Worm (Caenorhabditis elegans) whole organism, young adult: ENCODE measurements around the gene C38H2.3.

ENCODE experiments used
- C17E4.6 ChIP-seq: fragments of 200-800 bp; sonication (Bioruptor generic); IDR thresholded peaks from 2 replicates; pipeline ENCODE4 v1.3.6; 2022; ENCODE audit warnings: missing genetic modification reagents, missing genetic modification characterization, missing compliant biosample characterization
- D2030.7 ChIP-seq: fragments of 200-800 bp; sonication (Bioruptor generic); IDR thresholded peaks from 2 replicates; pipeline ENCODE4 v1.3.6; 2022; ENCODE audit warnings: missing genetic modification reagents, missing genetic modification characterization, missing compliant biosample characterization
- F10E7.11 ChIP-seq: sonication (generic microtip); optimal IDR thresholded peaks from 2 replicates; lab custom pipeline; 2017; ENCODE audit warnings: mild to moderate bottlenecking, missing genetic modification characterization, moderate library complexity, missing compliant biosample characterization
- F33H1.4 ChIP-seq: fragments of 200-800 bp; sonication (Bioruptor generic); IDR thresholded peaks from 2 replicates; pipeline ENCODE4 v1.3.6; 2022; ENCODE audit warnings: missing genetic modification reagents, missing genetic modification characterization, missing compliant biosample characterization
- F37B4.10 ChIP-seq: fragments of 200-800 bp; sonication (Bioruptor generic); IDR thresholded peaks from 2 replicates; pipeline ENCODE4 v1.3.6; 2022; ENCODE audit warnings: missing genetic modification characterization, missing compliant biosample characterization
- F39B2.1 ChIP-seq: fragments of 200-800 bp; sonication (Bioruptor generic); IDR thresholded peaks from 2 replicates; pipeline ENCODE4 v1.3.6; 2022; ENCODE audit warnings: missing genetic modification reagents, missing genetic modification characterization, missing compliant biosample characterization
- K11D2.4 ChIP-seq: fragments of 200-800 bp; sonication (Bioruptor generic); IDR thresholded peaks from 2 replicates; pipeline ENCODE4 v1.3.6; 2022; ENCODE audit warnings: missing genetic modification reagents, missing genetic modification characterization, missing compliant biosample characterization
- K12H6.12 ChIP-seq: fragments of 200-800 bp; sonication (Bioruptor generic); optimal IDR thresholded peaks from 2 replicates; lab custom pipeline; 2018; ENCODE audit warnings: mild to moderate bottlenecking, missing genetic modification characterization, missing compliant biosample characterization
- T26A5.8 ChIP-seq: sonication (generic microtip); optimal IDR thresholded peaks from 2 replicates; lab custom pipeline; 2016; ENCODE audit warnings: missing genetic modification characterization, missing compliant biosample characterization
- Y79H2A.3 ChIP-seq: fragments of 200-800 bp; sonication (Bioruptor generic); conservative IDR thresholded peaks from 2 replicates; pipeline ENCODE4 v1.3.6; 2022; ENCODE audit warnings: missing genetic modification reagents, missing genetic modification characterization, missing compliant biosample characterization
- ZK185.1 ChIP-seq: sonication (generic microtip); optimal IDR thresholded peaks from 2 replicates; lab custom pipeline; 2016; ENCODE audit warnings: mild to moderate bottlenecking, missing genetic modification characterization, missing compliant biosample characterization; ENCODE audit not compliant: poor library complexity, severe bottlenecking
- ama-1 ChIP-seq, 3 experiments: fragments of 150-350 bp in 1 of 3; sonication (generic microtip) in 2 of 3; optimal IDR thresholded peaks; 2 replicates each; lab custom pipeline; 2014 to 2018; ENCODE audit warnings: missing biosample characterization in 2 of 3, missing genetic modification characterization in 2 of 3, missing genetic modification reagents in 2 of 3
- attf-6 ChIP-seq: fragments of 200-800 bp; sonication (Bioruptor generic); IDR thresholded peaks from 2 replicates; pipeline ENCODE4 v1.3.6; 2022; ENCODE audit warnings: missing genetic modification reagents, missing genetic modification characterization, missing compliant biosample characterization
- bed-1 ChIP-seq: fragments of 200-800 bp; sonication (Bioruptor generic); IDR thresholded peaks from 2 replicates; pipeline ENCODE4 v1.3.6; 2022; ENCODE audit warnings: missing genetic modification reagents, missing genetic modification characterization, missing compliant biosample characterization
- chd-7 ChIP-seq: sonication (generic microtip); optimal IDR thresholded peaks from 2 replicates; lab custom pipeline; 2016; ENCODE audit warnings: mild to moderate bottlenecking, missing genetic modification characterization, moderate library complexity, missing compliant biosample characterization
- dpff-1 ChIP-seq: sonication (generic microtip); optimal IDR thresholded peaks from 2 replicates; lab custom pipeline; 2017; ENCODE audit warnings: mild to moderate bottlenecking, missing genetic modification characterization, missing compliant biosample characterization
- efl-1 ChIP-seq: fragments of 150-350 bp; optimal IDR thresholded peaks from 2 replicates; lab custom pipeline; 2014; ENCODE audit warnings: missing biosample characterization, missing genetic modification reagents, missing genetic modification characterization
- egl-18 ChIP-seq: fragments of 200-800 bp; sonication (Bioruptor generic); IDR thresholded peaks from 2 replicates; pipeline ENCODE4 v1.3.6; 2022; ENCODE audit warnings: missing genetic modification reagents, missing genetic modification characterization, missing compliant biosample characterization
- egl-44 ChIP-seq: fragments of 200-800 bp; sonication (Bioruptor generic); IDR thresholded peaks from 2 replicates; pipeline ENCODE4 v1.3.6; 2022; ENCODE audit warnings: missing genetic modification reagents, missing genetic modification characterization, missing compliant biosample characterization
- ekl-4 ChIP-seq: fragments of 200-800 bp; sonication (Bioruptor generic); IDR thresholded peaks from 2 replicates; pipeline ENCODE4 v1.3.6; 2022; ENCODE audit warnings: missing genetic modification reagents, missing genetic modification characterization, missing compliant biosample characterization
- fkh-3 ChIP-seq: sonication (generic microtip); optimal IDR thresholded peaks from 2 replicates; lab custom pipeline; 2016; ENCODE audit warnings: mild to moderate bottlenecking, missing genetic modification characterization, missing compliant biosample characterization
- hlh-26 ChIP-seq: fragments of 200-800 bp; sonication (Bioruptor generic); conservative IDR thresholded peaks from 2 replicates; pipeline ENCODE4 v1.3.6; 2022; ENCODE audit warnings: missing genetic modification reagents, missing genetic modification characterization, missing compliant biosample characterization
- hmg-20 ChIP-seq: fragments of 200-800 bp; sonication (Bioruptor generic); IDR thresholded peaks from 2 replicates; pipeline ENCODE4 v1.3.6; 2022; ENCODE audit warnings: missing genetic modification reagents, missing genetic modification characterization, missing compliant biosample characterization
- hrde-1 ChIP-seq: sonication (generic microtip); optimal IDR thresholded peaks from 2 replicates; lab custom pipeline; 2016; ENCODE audit warnings: missing genetic modification characterization, mild to moderate bottlenecking, missing compliant biosample characterization, moderate library complexity, missing genotype, missing genetic modification reagents, borderline replicate concordance
- hsf-1 ChIP-seq: fragments of 200-800 bp; sonication (Bioruptor generic); IDR thresholded peaks from 2 replicates; pipeline ENCODE4 v1.3.6; 2022; ENCODE audit warnings: missing genetic modification reagents, missing genetic modification characterization, missing compliant biosample characterization
- let-607 ChIP-seq, 2 experiments: fragments of 200-800 bp in 1 of 2; sonication (Bioruptor generic) in 1 of 2; sonication (generic microtip) in 1 of 2; optimal IDR thresholded peaks; 2 replicates each; lab custom pipeline; 2016 to 2018; ENCODE audit warnings: mild to moderate bottlenecking in 2 of 2, missing compliant biosample characterization in 2 of 2, missing genetic modification characterization in 2 of 2, moderate library complexity in 2 of 2, missing genotype in 1 of 2
- madf-6 ChIP-seq: fragments of 200-800 bp; sonication (Bioruptor generic); IDR thresholded peaks from 2 replicates; pipeline ENCODE4 v1.3.6; 2022; ENCODE audit warnings: missing genetic modification reagents, missing genetic modification characterization, missing compliant biosample characterization
- madf-8 ChIP-seq: fragments of 200-800 bp; sonication (Bioruptor generic); conservative IDR thresholded peaks from 2 replicates; pipeline ENCODE4 v1.3.6; 2022; ENCODE audit warnings: missing genetic modification reagents, missing genetic modification characterization, missing compliant biosample characterization
- mes-4 ChIP-seq: sonication (generic microtip); optimal IDR thresholded peaks from 2 replicates; lab custom pipeline; 2016; ENCODE audit warnings: missing genotype, missing genetic modification characterization, missing compliant biosample characterization
- nhr-120 ChIP-seq: fragments of 200-800 bp; sonication (Bioruptor generic); IDR thresholded peaks from 2 replicates; pipeline ENCODE4 v1.3.6; 2022; ENCODE audit warnings: missing genetic modification characterization, missing compliant biosample characterization
- nhr-27 ChIP-seq: fragments of 200-800 bp; sonication (Bioruptor generic); optimal IDR thresholded peaks from 2 replicates; lab custom pipeline; 2018; ENCODE audit warnings: mild to moderate bottlenecking, missing genetic modification characterization, moderate library complexity, missing compliant biosample characterization
- pha-4 ChIP-seq: fragments of 150-350 bp; sonication (generic microtip); optimal IDR thresholded peaks from 2 replicates; lab custom pipeline; 2014; ENCODE audit warnings: missing biosample characterization, missing genetic modification reagents, missing genetic modification characterization
- sea-2 ChIP-seq: fragments of 200-800 bp; sonication (Bioruptor generic); IDR thresholded peaks from 2 replicates; pipeline ENCODE4 v1.3.6; 2022; ENCODE audit warnings: missing genetic modification characterization, missing compliant biosample characterization
- snpc-1.1 ChIP-seq: sonication (generic microtip); optimal IDR thresholded peaks from 2 replicates; lab custom pipeline; 2017; ENCODE audit warnings: missing genetic modification characterization, mild to moderate bottlenecking, missing compliant biosample characterization, antibody characterized with exemption, moderate library complexity, missing genotype, missing genetic modification reagents; ENCODE audit not compliant: insufficient read depth
- somi-1 ChIP-seq: fragments of 200-800 bp; sonication (Bioruptor generic); optimal IDR thresholded peaks from 2 replicates; lab custom pipeline; 2018; ENCODE audit warnings: mild to moderate bottlenecking, missing genetic modification characterization, missing compliant biosample characterization
- tbx-9 ChIP-seq: sonication (generic microtip); optimal IDR thresholded peaks from 2 replicates; lab custom pipeline; 2016; ENCODE audit warnings: borderline replicate concordance, missing genetic modification characterization, inconsistent platforms, missing compliant biosample characterization
- zim-3 ChIP-seq: sonication (generic microtip); optimal IDR thresholded peaks from 2 replicates; lab custom pipeline; 2017; ENCODE audit warnings: mild to moderate bottlenecking, missing genetic modification characterization, moderate library complexity, missing compliant biosample characterization
- ztf-22 ChIP-seq: fragments of 200-800 bp; sonication (Bioruptor generic); optimal IDR thresholded peaks from 2 replicates; lab custom pipeline; 2018; ENCODE audit warnings: mild to moderate bottlenecking, missing genetic modification characterization, moderate library complexity, missing compliant biosample characterization
- ztf-3 ChIP-seq: fragments of 200-800 bp; sonication (Bioruptor generic); optimal IDR thresholded peaks from 2 replicates; lab custom pipeline; 2018; ENCODE audit warnings: mild to moderate bottlenecking, missing genetic modification characterization, missing compliant biosample characterization

Gene C38H2.3

ce11 chrIII:10396891-10397502 lies 10.6 kb upstream of the C38H2.3 start:
- TF ChIP-seq K11D2.4 (GFP tag; lab: Robert Waterston, UW) (no peak), dpff-1 (tag; lab: Kevin White, UChicago) (no peak), F39B2.1 (GFP tag; lab: Robert Waterston, UW) (no peak), ama-1 (optimal IDR thresholded peaks at IDR 0.05; lab: Kevin White, UChicago) (no peak), ama-1 (GFP tag; optimal IDR thresholded peaks at IDR 0.05; lab: Kevin White, UChicago) (no peak), fkh-3 (no peak), ekl-4 (GFP tag; lab: Robert Waterston, UW) (no peak), nhr-120 (GFP tag; lab: Robert Waterston, UW) (no peak), hrde-1 (tag; lab: Kevin White, UChicago) (no peak), snpc-1.1 (no peak), somi-1 (no peak), attf-6 (GFP tag; lab: Robert Waterston, UW) (no peak)

ce11 chrIII:10395990-10396389 lies 9.6 kb upstream of the C38H2.3 start, which contains the start of gene M03C11.1:
M03C11.1 (minus strand) TSS chrIII:10396090.
- no peak for TF ChIP-seq tbx-9
- no peak for TF ChIP-seq nhr-27
- TF ChIP-seq madf-6 (GFP tag; lab: Robert Waterston, UW), result no peak
- no peak for TF ChIP-seq hmg-20 (GFP tag; lab: Robert Waterston, UW)
- TF ChIP-seq D2030.7 (GFP tag; lab: Robert Waterston, UW), result no peak
- TF ChIP-seq dpff-1 (tag; lab: Kevin White, UChicago), result no peak
- TF ChIP-seq Y79H2A.3, result no peak
- TF ChIP-seq ZK185.1, result no peak
- TF ChIP-seq bed-1, result no peak
- no peak for TF ChIP-seq pha-4 (tag; lab: Kevin White, UChicago)
- no peak for TF ChIP-seq ztf-22
- no peak for TF ChIP-seq chd-7

- no peak for TF ChIP-seq C17E4.6 (GFP tag; lab: Robert Waterston, UW)
- TF ChIP-seq, all 124 proteins: peak for 0
Measured at ce11 chrIII:10391628-10392027, 5.3 kb upstream of the C38H2.3 start, which contains the start of gene M03C11.9. M03C11.9 (minus strand) TSS chrIII:10391728.

- no peak for TF ChIP-seq efl-1
- no peak for TF ChIP-seq zim-3 (tag; lab: Kevin White, UChicago)
- TF ChIP-seq T26A5.8 (tag; lab: Kevin White, UChicago), result no peak
- TF ChIP-seq madf-8, result no peak
- TF ChIP-seq F33H1.4, result no peak
- TF ChIP-seq F37B4.10 (GFP tag; lab: Robert Waterston, UW), result no peak
Measured at ce11 chrIII:10389608-10390007, 3.2 kb upstream of the C38H2.3 start.

ce11 chrIII:10383804-10384203 lies 2.6 kb downstream of the C38H2.3 start:
- TF ChIP-seq hsf-1 (GFP tag; lab: Robert Waterston, UW), result no peak
- no peak for TF ChIP-seq K12H6.12 (tag; lab: Kevin White, UChicago)
- TF ChIP-seq mes-4 (tag; lab: Kevin White, UChicago), result no peak
- no peak for TF ChIP-seq egl-18 (GFP tag; lab: Robert Waterston, UW)
- TF ChIP-seq nhr-120 (GFP tag; lab: Robert Waterston, UW), result no peak
- TF ChIP-seq hlh-26, result no peak
- TF ChIP-seq F39B2.1 (GFP tag; lab: Robert Waterston, UW), result no peak
- TF ChIP-seq sea-2, result no peak
- TF ChIP-seq F10E7.11 (tag; lab: Kevin White, UChicago), result no peak
- TF ChIP-seq egl-44, result no peak
- TF ChIP-seq let-607 (tag; optimal IDR thresholded peaks at IDR 0.05; lab: Kevin White, UChicago), result no peak
- TF ChIP-seq ztf-3 (GFP tag; lab: Kevin White, UChicago), result no peak
